Worm (Caenorhabditis elegans): Measurements from ENCODE around the gene K02D10.4.

The K02D10.4 gene

ce11 chrIII:8739126-8739525, 40.7 kb downstream of the K02D10.4 start (continued):
- TF ChIP-seq lin-15B (tag; optimal IDR thresholded peaks at IDR 0.05) (no peak), pax-3 (tag; optimal IDR thresholded peaks at IDR 0.05) (no peak), ceh-8 (GFP tag; optimal IDR thresholded peaks at IDR 0.05) (no peak), snu-23 (GFP tag; optimal IDR thresholded peaks at IDR 0.05) (peak; percentile 70), nhr-19 (GFP tag; conservative IDR thresholded peaks at IDR 0.05) (peak; percentile 30; the same call in 1 of the 2 replicates), hpl-2 (GFP tag; optimal IDR thresholded peaks at IDR 0.05) (no peak), skn-1 (tag; optimal IDR thresholded peaks at IDR 0.05) (no peak), ceh-82 (tag; optimal IDR thresholded peaks at IDR 0.05) (no peak), hlh-17 (GFP tag; optimal IDR thresholded peaks at IDR 0.05; ENCODE audit: borderline replicate concordance) (no peak), egl-27 (tag; optimal IDR thresholded peaks at IDR 0.05) (no peak), ama-1 (optimal IDR thresholded peaks at IDR 0.05) (no peak), C16A3.4 (tag; optimal IDR thresholded peaks at IDR 0.05) (no peak), nhr-84 (tag; optimal IDR thresholded peaks at IDR 0.05) (no peak), alr-1 (tag; optimal IDR thresholded peaks at IDR 0.05; ENCODE audit: borderline replicate concordance) (no peak), pag-3 (tag; optimal IDR thresholded peaks at IDR 0.05; ENCODE audit: borderline replicate concordance, insufficient read depth) (no peak), nhr-71 (tag; optimal IDR thresholded peaks at IDR 0.05) (peak; percentile 64), tlp-1 (tag; optimal IDR thresholded peaks at IDR 0.05) (no peak), ets-5 (GFP tag; IDR thresholded peaks at IDR 0.05) (no peak), fos-1 (tag; optimal IDR thresholded peaks at IDR 0.05) (no peak), mep-1 (tag; optimal IDR thresholded peaks at IDR 0.05) (peak; percentile 5), elt-3 (tag; optimal IDR thresholded peaks at IDR 0.05) (peak in 5 of 6 experiments; percentile 24 to 98 (median 76)), nhr-28 (tag; optimal IDR thresholded peaks at IDR 0.05) (no peak), hlh-4 (tag; optimal IDR thresholded peaks at IDR 0.05) (no peak), ces-1 (GFP tag; optimal IDR thresholded peaks at IDR 0.05) (no peak), nhr-90 (tag; optimal IDR thresholded peaks at IDR 0.05; ENCODE audit: poor library complexity) (peak; percentile 54), mab-9 (GFP tag; IDR thresholded peaks at IDR 0.05) (no peak), zip-4 (GFP tag; optimal IDR thresholded peaks at IDR 0.05) (no peak), Y116A8C.19 (tag; optimal IDR thresholded peaks at IDR 0.05; ENCODE audit: borderline replicate concordance) (no peak), C04F5.9 (tag; optimal IDR thresholded peaks at IDR 0.05) (no peak), ceh-90 (tag; optimal IDR thresholded peaks at IDR 0.05) (no peak), unc-130 (tag; optimal IDR thresholded peaks at IDR 0.05) (peak; percentile 11), lin-35 (GFP tag; optimal IDR thresholded peaks at IDR 0.05) (peak in 1 of 2 experiments; percentile 77), zag-1 (tag; optimal IDR thresholded peaks at IDR 0.05) (no peak), xbp-1 (tag; optimal IDR thresholded peaks at IDR 0.05) (no peak), swsn-7 (tag; optimal IDR thresholded peaks at IDR 0.05) (no peak), ceh-88 (GFP tag; IDR thresholded peaks at IDR 0.05) (no peak), jun-1 (tag; optimal IDR thresholded peaks at IDR 0.05) (peak; percentile 28), efl-3 (GFP tag; optimal IDR thresholded peaks at IDR 0.05) (no peak), unc-62 (GFP tag; optimal IDR thresholded peaks at IDR 0.05) (no peak), rnt-1 (tag; optimal IDR thresholded peaks at IDR 0.05) (no peak), lin-14 (GFP tag; optimal IDR thresholded peaks at IDR 0.05) (peak; percentile 86), ztf-4 (tag; optimal IDR thresholded peaks at IDR 0.05) (no peak), pqm-1 (tag; optimal IDR thresholded peaks at IDR 0.05) (peak; percentile 10), nhr-47 (tag; optimal IDR thresholded peaks at IDR 0.05) (peak; percentile 10), nhr-76 (tag; optimal IDR thresholded peaks at IDR 0.05) (no peak), C34B4.2 (tag; optimal IDR thresholded peaks at IDR 0.05) (no peak)
